Fruit fly (Drosophila melanogaster) whole organism, prepupa: ENCODE results near the gene CG10366.

ENCODE experiments used
- Blimp-1 ChIP-seq: fragments of 200-800 bp; sonication (Bioruptor generic); optimal IDR thresholded peaks from 3 replicates; lab custom pipeline; 2017; ENCODE audit warnings: missing biosample characterization, missing genetic modification characterization, mild to moderate bottlenecking, moderate library complexity, missing genetic modification reagents
- CG10631 ChIP-seq: fragments of 200-800 bp; sonication (Bioruptor generic); optimal IDR thresholded peaks from 2 replicates; lab custom pipeline; 2016; ENCODE audit warnings: missing biosample characterization, missing genetic modification characterization
- CG11902 ChIP-seq: fragments of 200-800 bp; sonication (Bioruptor generic); optimal IDR thresholded peaks from 3 replicates; lab custom pipeline; 2016; ENCODE audit warnings: missing biosample characterization, missing genetic modification characterization
- CG1621 ChIP-seq: fragments of 200-800 bp; sonication (Bioruptor generic); optimal IDR thresholded peaks from 3 replicates; lab custom pipeline; 2018; ENCODE audit warnings: missing biosample characterization, mild to moderate bottlenecking, missing genetic modification characterization
- CG16779 ChIP-seq: fragments of 200-800 bp; sonication (Bioruptor generic); optimal IDR thresholded peaks from 3 replicates; lab custom pipeline; 2017; ENCODE audit warnings: missing biosample characterization, mild to moderate bottlenecking, missing genetic modification characterization
- CG3032 ChIP-seq: fragments of 200-800 bp; optimal IDR thresholded peaks from 2 replicates; lab custom pipeline; 2019; ENCODE audit warnings: missing biosample characterization, mild to moderate bottlenecking, missing genetic modification characterization, moderate library complexity
- CG31627 ChIP-seq: fragments of 200-800 bp; sonication (Bioruptor generic); optimal IDR thresholded peaks from 3 replicates; lab custom pipeline; 2016; ENCODE audit warnings: missing biosample characterization, missing genetic modification characterization
- CG32006 ChIP-seq: fragments of 200-800 bp; sonication (Bioruptor generic); optimal IDR thresholded peaks from 3 replicates; lab custom pipeline; 2017; ENCODE audit warnings: missing biosample characterization, mild to moderate bottlenecking, missing genetic modification characterization
- CG3919 ChIP-seq: fragments of 200-800 bp; sonication (Bioruptor generic); optimal IDR thresholded peaks from 3 replicates; lab custom pipeline; 2016; ENCODE audit warnings: missing biosample characterization, missing genetic modification characterization
- CG6808 ChIP-seq: fragments of 200-800 bp; sonication (Bioruptor generic); optimal IDR thresholded peaks from 3 replicates; lab custom pipeline; 2017; ENCODE audit warnings: missing biosample characterization, missing genetic modification characterization, mild to moderate bottlenecking, moderate library complexity, missing genetic modification reagents
- CG6854 ChIP-seq: fragments of 200-800 bp; sonication (Bioruptor generic); optimal IDR thresholded peaks from 2 replicates; lab custom pipeline; 2017; ENCODE audit warnings: missing biosample characterization, mild to moderate bottlenecking, missing genetic modification characterization
- CG7368 ChIP-seq: fragments of 200-800 bp; sonication (Bioruptor generic); optimal IDR thresholded peaks from 3 replicates; lab custom pipeline; 2016; ENCODE audit warnings: missing biosample characterization, missing genetic modification characterization
- CG8319 ChIP-seq: fragments of 200-800 bp; sonication (Bioruptor generic); optimal IDR thresholded peaks from 3 replicates; lab custom pipeline; 2016; ENCODE audit warnings: missing biosample characterization, missing genetic modification characterization
- CG8632 ChIP-seq: fragments of 200-800 bp; sonication (Bioruptor generic); optimal IDR thresholded peaks from 3 replicates; lab custom pipeline; 2016; ENCODE audit warnings: missing biosample characterization, missing genetic modification characterization
- Eip75B ChIP-seq: fragments of 200-800 bp; sonication (Bioruptor generic); optimal IDR thresholded peaks from 3 replicates; lab custom pipeline; 2016; ENCODE audit warnings: missing biosample characterization, missing genetic modification characterization
- Eip78C ChIP-seq: fragments of 200-800 bp; sonication (Bioruptor generic); peaks from one replicate; lab custom pipeline; 2016; ENCODE audit warnings: missing biosample characterization, missing genetic modification characterization
- Ets21C ChIP-seq: fragments of 200-800 bp; sonication (Bioruptor generic); optimal IDR thresholded peaks from 3 replicates; lab custom pipeline; 2016; ENCODE audit warnings: missing biosample characterization, missing genetic modification characterization
- Hr38 ChIP-seq: sonication (Bioruptor generic); optimal IDR thresholded peaks from 2 replicates; lab custom pipeline; 2016; ENCODE audit warnings: missing biosample characterization, missing genetic modification characterization
- Hr39 ChIP-seq: fragments of 200-800 bp; sonication (Bioruptor generic); optimal IDR thresholded peaks from 2 replicates; lab custom pipeline; 2016; ENCODE audit warnings: missing biosample characterization, missing genetic modification characterization
- Hr4 ChIP-seq: fragments of 200-800 bp; sonication (Bioruptor generic); optimal IDR thresholded peaks from 3 replicates; lab custom pipeline; 2016; ENCODE audit warnings: missing biosample characterization, missing genetic modification characterization
- Met ChIP-seq: fragments of 200-800 bp; sonication (Bioruptor generic); optimal IDR thresholded peaks from 3 replicates; lab custom pipeline; 2016; ENCODE audit warnings: missing biosample characterization, missing genetic modification characterization
- OdsH ChIP-seq: fragments of 200-800 bp; sonication (Bioruptor generic); optimal IDR thresholded peaks from 3 replicates; lab custom pipeline; 2016; ENCODE audit warnings: missing biosample characterization, missing genetic modification characterization
- Smox ChIP-seq: fragments of 200-800 bp; sonication (Bioruptor generic); optimal IDR thresholded peaks from 3 replicates; lab custom pipeline; 2016; ENCODE audit warnings: missing biosample characterization, missing genetic modification characterization
- Sox14 ChIP-seq: fragments of 200-800 bp; sonication (Bioruptor generic); optimal IDR thresholded peaks from 3 replicates; lab custom pipeline; 2016; ENCODE audit warnings: missing biosample characterization, missing genetic modification characterization
- Sox15 ChIP-seq: fragments of 200-800 bp; sonication (Bioruptor generic); optimal IDR thresholded peaks from 3 replicates; lab custom pipeline; 2016; ENCODE audit warnings: missing biosample characterization, missing genetic modification characterization
- achi ChIP-seq: fragments of 200-800 bp; sonication (Bioruptor generic); optimal IDR thresholded peaks from 3 replicates; lab custom pipeline; 2016; ENCODE audit warnings: missing biosample characterization, missing genetic modification characterization
- acj6 ChIP-seq: fragments of 200-800 bp; sonication (Bioruptor generic); optimal IDR thresholded peaks from 3 replicates; lab custom pipeline; 2016; ENCODE audit warnings: missing biosample characterization, missing genetic modification characterization
- cyc ChIP-seq: fragments of 200-800 bp; sonication (Bioruptor generic); optimal IDR thresholded peaks from 3 replicates; lab custom pipeline; 2016; ENCODE audit warnings: missing biosample characterization, missing genetic modification characterization
- dsx ChIP-seq: fragments of 200-800 bp; optimal IDR thresholded peaks from 3 replicates; lab custom pipeline; 2019; ENCODE audit warnings: missing biosample characterization, mild to moderate bottlenecking, missing genetic modification characterization, moderate library complexity; ENCODE audit not compliant: poor library complexity, severe bottlenecking
- eg ChIP-seq: fragments of 200-800 bp; sonication (Bioruptor generic); IDR thresholded peaks from 3 replicates; pipeline ENCODE4 v1.3.6; 2022; ENCODE audit warnings: missing biosample characterization, missing genetic modification characterization
- esn ChIP-seq: fragments of 200-800 bp; sonication (Bioruptor generic); optimal IDR thresholded peaks from 2 replicates; lab custom pipeline; 2016; ENCODE audit warnings: missing biosample characterization, mild to moderate bottlenecking, missing genetic modification characterization, moderate library complexity
- fd59A ChIP-seq: fragments of 200-800 bp; sonication (Bioruptor generic); optimal IDR thresholded peaks from 2 replicates; lab custom pipeline; 2017; ENCODE audit warnings: missing biosample characterization, mild to moderate bottlenecking, missing genetic modification characterization, missing genetic modification reagents
- fkh ChIP-seq: fragments of 200-800 bp; sonication (Bioruptor generic); optimal IDR thresholded peaks from 3 replicates; lab custom pipeline; 2017; ENCODE audit warnings: missing biosample characterization, mild to moderate bottlenecking, missing genetic modification characterization, moderate library complexity
- lz ChIP-seq: fragments of 200-800 bp; sonication (Bioruptor generic); optimal IDR thresholded peaks from 3 replicates; lab custom pipeline; 2016; ENCODE audit warnings: missing biosample characterization, missing genetic modification characterization
- pdm3 ChIP-seq: fragments of 200-800 bp; sonication (Bioruptor generic); optimal IDR thresholded peaks from 3 replicates; lab custom pipeline; 2016; ENCODE audit warnings: missing biosample characterization, missing genetic modification characterization
- spab ChIP-seq: fragments of 200-800 bp; sonication (Bioruptor generic); optimal IDR thresholded peaks from 2 replicates; lab custom pipeline; 2017; ENCODE audit warnings: missing biosample characterization, mild to moderate bottlenecking, missing genetic modification characterization, missing genetic modification reagents
- ss ChIP-seq, 2 experiments: fragments of 200-800 bp; sonication (Bioruptor generic); optimal IDR thresholded peaks; 2 replicates in 1 of 2; 3 replicates in 1 of 2; lab custom pipeline; 2017 to 2018; ENCODE audit warnings: mild to moderate bottlenecking in 2 of 2, missing biosample characterization in 2 of 2, missing genetic modification characterization in 2 of 2, moderate library complexity in 1 of 2
- topi ChIP-seq: fragments of 200-800 bp; sonication (Bioruptor generic); optimal IDR thresholded peaks from 3 replicates; lab custom pipeline; 2016; ENCODE audit warnings: missing biosample characterization, missing genetic modification characterization
- vri ChIP-seq: fragments of 200-800 bp; sonication (Bioruptor generic); optimal IDR thresholded peaks from 3 replicates; lab custom pipeline; 2016; ENCODE audit warnings: missing biosample characterization, mild to moderate bottlenecking, missing genetic modification characterization

The CG10366 gene

DNA sequence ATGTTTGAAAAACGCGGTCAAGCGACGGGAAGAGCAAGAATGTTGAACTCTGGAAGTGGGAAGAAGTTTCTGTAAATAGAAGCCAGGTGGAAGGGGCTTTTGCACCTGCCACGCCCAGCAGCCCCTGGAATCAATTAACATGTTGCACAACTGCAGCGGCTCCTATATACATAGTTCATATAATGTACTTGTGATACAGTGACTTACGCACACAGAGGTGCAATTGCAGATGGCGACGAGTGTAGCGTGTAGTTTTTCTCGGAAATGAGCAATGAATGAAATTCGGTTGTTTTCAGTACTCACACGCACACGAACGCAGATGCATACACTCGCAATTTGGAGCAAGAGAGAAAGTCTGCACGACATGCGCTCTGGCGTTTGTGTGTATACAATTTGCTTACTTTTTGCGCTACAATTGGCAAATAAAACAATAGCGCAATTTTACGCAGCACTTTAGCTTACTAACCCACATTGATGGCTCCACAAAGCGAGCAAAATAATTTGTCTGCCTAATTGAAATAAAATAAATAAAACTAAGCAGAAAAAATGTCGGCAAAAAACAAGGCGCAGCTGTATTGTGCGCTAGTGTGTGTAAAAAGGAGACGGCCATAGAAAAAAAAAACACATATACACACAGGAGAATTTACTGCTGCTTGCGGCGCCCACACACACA, 7.6 kb upstream of the CG10366 start (continued):
- TF ChIP-seq CG6808 (no peak), CG7368 (GFP tag; lab: Kevin White, UChicago) (no peak), fd59A (GFP tag; lab: Kevin White, UChicago) (peak; percentile 31), CG8632 (GFP tag; lab: Kevin White, UChicago) (no peak), eg (0 out of 3 replicates have a peak, but pooled peaks have one; percentile 33), topi (GFP tag; lab: Kevin White, UChicago) (no peak)

DNA sequence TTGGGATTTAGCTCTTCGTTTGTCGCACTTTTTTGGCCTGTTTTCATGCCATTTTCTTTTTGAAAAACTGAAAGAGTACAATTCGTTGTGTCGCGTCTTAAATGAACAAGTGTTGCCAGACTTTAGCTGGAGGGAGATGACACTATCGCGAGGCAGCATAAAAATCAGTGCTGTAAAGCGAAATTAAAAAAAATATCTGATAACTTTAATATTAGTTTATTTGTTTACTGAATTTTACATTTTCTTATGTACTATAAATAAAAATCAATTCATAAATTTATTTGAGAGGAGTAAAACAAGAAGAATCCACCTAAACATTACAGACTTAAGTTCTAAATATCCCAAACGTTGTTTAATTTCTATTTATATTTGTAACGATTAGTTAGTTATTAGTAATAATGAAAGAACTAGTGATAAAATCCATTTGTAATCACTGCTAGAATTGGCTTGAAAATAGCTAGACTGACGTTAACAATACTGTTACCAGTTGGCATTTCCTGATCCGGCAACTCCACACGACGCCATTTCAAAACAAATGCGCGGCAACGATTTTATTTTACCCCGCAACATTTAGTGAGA, 6.8 kb upstream of the CG10366 start, which contains the start of the genes spi and msb1l:
Gene spi (minus strand): TSS at position 129 of the 579 bp plus-strand sequence.
Gene msb1l (plus strand): TSS at position 515 of the 579 bp plus-strand sequence.
- TF ChIP-seq Sox15 (GFP tag; lab: Kevin White, UChicago) (peak; percentile 21), spab (no peak), Hr39 (GFP tag; lab: Kevin White, UChicago) (peak; percentile 9), Hr38 (GFP tag; lab: Kevin White, UChicago) (no peak), ss (GFP tag; optimal IDR thresholded peaks at IDR 0.05; lab: Kevin White, UChicago) (no peak), CG32006 (GFP tag; lab: Kevin White, UChicago) (no peak), CG8319 (GFP tag; lab: Kevin White, UChicago) (peak; percentile 16), Eip78C (GFP tag; lab: Kevin White, UChicago) (peak; percentile 58), cyc (peak; percentile 48), vri (GFP tag; lab: Kevin White, UChicago) (no peak), CG6854 (no peak), Met (peak; percentile 25), CG16779 (no peak), CG7368 (GFP tag; lab: Kevin White, UChicago) (no peak), Smox (GFP tag; lab: Kevin White, UChicago) (peak; percentile 45), eg (0 out of 3 replicates have a peak, but pooled peaks have one; percentile 2), Blimp-1 (GFP tag; lab: Kevin White, UChicago) (peak; percentile 14), Hr4 (GFP tag; lab: Kevin White, UChicago) (peak; percentile 27), CG11902 (GFP tag; lab: Kevin White, UChicago) (peak; percentile 5), CG1621 (tag; lab: Kevin White, UChicago) (no peak), dsx (GFP tag; lab: Kevin White, UChicago) (no peak), CG31627 (GFP tag; lab: Kevin White, UChicago) (peak; percentile 12), Ets21C (no peak), OdsH (peak; percentile 50), Eip75B (no peak), acj6 (GFP tag; lab: Kevin White, UChicago) (peak; percentile 41), lz (GFP tag; lab: Kevin White, UChicago) (peak; percentile 33), achi (GFP tag; lab: Kevin White, UChicago) (peak; percentile 12), CG3919 (peak; percentile 15), CG3032 (tag; lab: Kevin White, UChicago) (peak; percentile 57), pdm3 (GFP tag; lab: Kevin White, UChicago) (peak; percentile 42), CG10631 (GFP tag; lab: Kevin White, UChicago) (peak; percentile 66), fkh (no peak), Sox14 (GFP tag; lab: Kevin White, UChicago) (peak; percentile 1), topi (GFP tag; lab: Kevin White, UChicago) (peak; percentile 12), esn (GFP tag; lab: Kevin White, UChicago) (peak; percentile 55)
